In genomic region chrX:7633036-7633435, dm6 we compare ENCODE assay signal across 3 fruit fly cellular contexts.
TF ChIP-seq lines count a peak whose summit lies in the region.

No protein-coding gene starts in this region.

- no peak for TF ChIP-seq CTCF in whole organism, embryonic (GFP tag; optimal IDR thresholded peaks at IDR 0.05; lab: Kevin White, UChicago)

TF ChIP-seq in whole organism, embryonic, 481 proteins besides CTCF, POLR2A, EP300 and RAD21:
- no peak for TF ChIP-seq Spps (tag; optimal IDR thresholded peaks at IDR 0.05; lab: Kevin White, UChicago)
- no peak for TF ChIP-seq org-1 (GFP tag; optimal IDR thresholded peaks at IDR 0.05; lab: Kevin White, UChicago)
- TF ChIP-seq CG11504 (tag; optimal IDR thresholded peaks at IDR 0.05; lab: Kevin White, UChicago): peak; percentile 79
- no peak for TF ChIP-seq CG14860 (GFP tag; IDR thresholded peaks at IDR 0.05; lab: Robert Waterston, UW; ENCODE audit: partially characterized antibody)
- no peak for TF ChIP-seq BEAF-32 (GFP tag; optimal IDR thresholded peaks at IDR 0.05; lab: Kevin White, UChicago)
TF ChIP-seq in whole organism, embryonic: peak in this region for 1.

TF ChIP-seq in whole organism, prepupa, 60 proteins besides CTCF, POLR2A, EP300 and RAD21:
- TF ChIP-seq Sox102F (GFP tag; optimal IDR thresholded peaks at IDR 0.05; lab: Kevin White, UChicago): no peak
- TF ChIP-seq CG3919 (GFP tag; optimal IDR thresholded peaks at IDR 0.05; lab: Kevin White, UChicago): peak; percentile 12
TF ChIP-seq in whole organism, prepupa: peak in this region for 1.

TF ChIP-seq in whole organism, wandering third instar larva, 38 proteins besides CTCF, POLR2A, EP300 and RAD21:
- TF ChIP-seq dmrt93B (GFP tag; optimal IDR thresholded peaks at IDR 0.05; lab: Kevin White, UChicago): no peak
- TF ChIP-seq sv (GFP tag; optimal IDR thresholded peaks at IDR 0.05; lab: Kevin White, UChicago): no peak
- peak; percentile 75 for TF ChIP-seq Dfd (GFP tag; optimal IDR thresholded peaks at IDR 0.05; lab: Kevin White, UChicago)
